Fruit fly (Drosophila melanogaster): ENCODE measurements around the gene CG42674.

DNA sequence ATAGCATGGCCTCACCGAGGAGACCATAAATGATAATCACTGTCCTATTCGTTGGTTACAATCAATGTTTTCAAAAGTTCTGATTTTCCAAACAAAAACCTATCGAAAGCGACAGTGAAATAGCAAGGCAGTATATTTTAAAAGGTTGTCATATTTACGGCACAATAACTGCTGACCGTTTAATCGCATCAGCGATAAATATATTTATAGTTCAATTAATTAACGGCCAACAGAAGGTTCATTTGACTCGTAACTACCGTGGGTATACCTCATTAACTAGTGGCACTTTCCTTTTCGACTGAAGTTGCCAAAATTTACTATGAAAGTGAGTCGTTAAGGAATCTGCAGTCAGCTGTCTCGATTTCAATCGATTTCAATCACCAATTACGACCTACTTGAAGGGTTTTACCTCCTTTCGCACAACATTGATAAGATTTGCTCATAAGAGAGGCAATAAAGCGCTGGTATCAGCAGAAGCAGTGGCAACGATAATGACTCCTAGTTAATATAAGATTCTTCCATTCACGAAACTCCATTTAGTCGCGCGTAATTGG is 25.4 kb upstream of the CG42674 start, which contains the start of gene CG17147:
- TF ChIP-seq CG9139 (GFP tag; optimal IDR thresholded peaks at IDR 0.05) (no peak), CG8632 (GFP tag; optimal IDR thresholded peaks at IDR 0.05) (no peak), Sox14 (GFP tag; optimal IDR thresholded peaks at IDR 0.05) (no peak), Eip75B (GFP tag; optimal IDR thresholded peaks at IDR 0.05) (no peak), Smox (GFP tag; optimal IDR thresholded peaks at IDR 0.05) (no peak), CG6276 (GFP tag; optimal IDR thresholded peaks at IDR 0.05) (no peak), CG6808 (GFP tag; optimal IDR thresholded peaks at IDR 0.05) (no peak), Blimp-1 (GFP tag; optimal IDR thresholded peaks at IDR 0.05) (no peak), CG11762 (GFP tag; optimal IDR thresholded peaks at IDR 0.05; ENCODE audit: insufficient read depth) (no peak), acj6 (GFP tag; optimal IDR thresholded peaks at IDR 0.05) (no peak)

All from whole organism, prepupa.